Worm (Caenorhabditis elegans) whole organism, L4 larva: ENCODE data around the gene ztf-16.

Experiments
- F10B5.3 ChIP-seq: sonication (generic microtip); optimal IDR thresholded peaks from 2 replicates; lab custom pipeline; 2016; ENCODE audit warnings: mild to moderate bottlenecking, missing genetic modification characterization, missing compliant biosample characterization
- F44E2.7 ChIP-seq: fragments of 200-800 bp; sonication (Bioruptor generic); IDR thresholded peaks from 2 replicates; pipeline ENCODE4 v2.1.2; 2022; ENCODE audit warnings: missing genetic modification characterization, missing compliant biosample characterization
- Y105C5A.15 ChIP-seq: fragments of 200-800 bp; sonication (Bioruptor generic); IDR thresholded peaks from 2 replicates; pipeline ENCODE4 v1.3.6; 2022; ENCODE audit warnings: missing genetic modification characterization, missing compliant biosample characterization
- Y5F2A.4 ChIP-seq: fragments of 200-800 bp; sonication (Bioruptor generic); optimal IDR thresholded peaks from 2 replicates; lab custom pipeline; 2018; ENCODE audit warnings: mild to moderate bottlenecking, missing genetic modification characterization, missing compliant biosample characterization
- ZK337.2 ChIP-seq: fragments of 200-800 bp; sonication (Bioruptor generic); IDR thresholded peaks from 2 replicates; pipeline ENCODE4 v1.3.6; 2022; ENCODE audit warnings: missing genetic modification reagents, missing genetic modification characterization, missing compliant biosample characterization
- aha-1 ChIP-seq: fragments of 150-350 bp; peaks from one replicate; lab custom pipeline; 2014; ENCODE audit warnings: missing biosample characterization, missing genetic modification characterization
- ama-1 ChIP-seq: fragments of 150-350 bp; optimal IDR thresholded peaks from 2 replicates; lab custom pipeline; 2014; ENCODE audit warnings: inconsistent platforms, mixed read lengths
- ceh-82 ChIP-seq: sonication (generic microtip); optimal IDR thresholded peaks from 2 replicates; lab custom pipeline; 2017; ENCODE audit warnings: missing biosample characterization, missing genetic modification characterization
- cey-2 ChIP-seq: sonication (generic microtip); optimal IDR thresholded peaks from 3 replicates; lab custom pipeline; 2017; ENCODE audit warnings: missing genetic modification characterization, mild to moderate bottlenecking, missing compliant biosample characterization, antibody characterized with exemption, borderline replicate concordance; ENCODE audit not compliant: insufficient read depth
- daf-16 ChIP-seq, 3 experiments: sonication (generic microtip); optimal IDR thresholded peaks; 2 replicates each; lab custom pipeline; 2016 to 2017; ENCODE audit warnings: missing genetic modification characterization in 3 of 3, missing genetic modification reagents in 3 of 3, mild to moderate bottlenecking in 2 of 3, missing compliant biosample characterization in 2 of 3, missing biosample characterization in 1 of 3, moderate library complexity in 1 of 3
- daf-8 ChIP-seq: fragments of 200-800 bp; sonication (Bioruptor generic); IDR thresholded peaks from 2 replicates; pipeline ENCODE4 v1.3.6; 2022; ENCODE audit warnings: missing genetic modification characterization, missing compliant biosample characterization
- dmd-6 ChIP-seq: fragments of 200-800 bp; sonication (Bioruptor generic); IDR thresholded peaks from 2 replicates; pipeline ENCODE4 v1.3.6; 2022; ENCODE audit warnings: missing genetic modification reagents, missing genetic modification characterization, missing compliant biosample characterization
- dpl-1 ChIP-seq: fragments of 150-350 bp; optimal IDR thresholded peaks from 2 replicates; lab custom pipeline; 2014; ENCODE audit warnings: missing biosample characterization, missing genetic modification reagents, missing genetic modification characterization
- dve-1 ChIP-seq: sonication (generic microtip); optimal IDR thresholded peaks from 2 replicates; lab custom pipeline; 2017; ENCODE audit warnings: antibody characterized with exemption, mild to moderate bottlenecking, missing genetic modification characterization, missing compliant biosample characterization; ENCODE audit not compliant: insufficient read depth
- hlh-11 ChIP-seq: fragments of 200-800 bp; sonication (Bioruptor generic); optimal IDR thresholded peaks from 2 replicates; lab custom pipeline; 2018; ENCODE audit warnings: mild to moderate bottlenecking, missing genetic modification characterization, missing compliant biosample characterization
- hlh-30 ChIP-seq: sonication (generic microtip); optimal IDR thresholded peaks from 2 replicates; lab custom pipeline; 2017; ENCODE audit warnings: antibody characterized with exemption, mild to moderate bottlenecking, missing genetic modification characterization, missing compliant biosample characterization; ENCODE audit not compliant: insufficient read depth
- hmg-1.1 ChIP-seq: fragments of 200-800 bp; sonication (Bioruptor generic); IDR thresholded peaks from 2 replicates; pipeline ENCODE4 v1.3.6; 2022; ENCODE audit warnings: missing genetic modification reagents, missing genetic modification characterization, missing compliant biosample characterization
- jun-1 ChIP-seq: fragments of 150-350 bp; optimal IDR thresholded peaks from 2 replicates; lab custom pipeline; 2014; ENCODE audit warnings: missing biosample characterization, missing genetic modification reagents, missing genetic modification characterization
- lin-1 ChIP-seq: fragments of 200-800 bp; sonication (Bioruptor generic); IDR thresholded peaks from 2 replicates; pipeline ENCODE4 v1.3.6; 2022; ENCODE audit warnings: missing genetic modification reagents, missing genetic modification characterization, missing compliant biosample characterization
- lin-39 ChIP-seq: fragments of 150-350 bp; optimal IDR thresholded peaks from 2 replicates; lab custom pipeline; 2014; ENCODE audit warnings: missing biosample characterization, missing genetic modification reagents, missing genetic modification characterization
- lir-3 ChIP-seq: sonication (generic microtip); optimal IDR thresholded peaks from 2 replicates; lab custom pipeline; 2016; ENCODE audit warnings: mild to moderate bottlenecking, missing genetic modification characterization, missing compliant biosample characterization
- lsy-2 ChIP-seq, 2 experiments: fragments of 150-350 bp in 1 of 2; sonication (generic microtip) in 1 of 2; optimal IDR thresholded peaks; 2 replicates each; lab custom pipeline; 2014 to 2017; ENCODE audit warnings: missing biosample characterization in 2 of 2, missing genetic modification characterization in 2 of 2
- madf-5 ChIP-seq, 2 experiments: fragments of 200-800 bp; sonication (Bioruptor generic); IDR thresholded peaks; 2 replicates each; pipeline ENCODE4 v1.3.6; 2022; ENCODE audit warnings: missing compliant biosample characterization in 2 of 2, missing genetic modification characterization in 2 of 2
- mes-2 ChIP-seq: sonication (generic microtip); optimal IDR thresholded peaks from 2 replicates; lab custom pipeline; 2016; ENCODE audit warnings: missing genotype, mild to moderate bottlenecking, missing genetic modification characterization, missing compliant biosample characterization; ENCODE audit not compliant: poor library complexity, severe bottlenecking
- mxl-3 ChIP-seq: fragments of 200-800 bp; sonication (Bioruptor generic); optimal IDR thresholded peaks from 2 replicates; lab custom pipeline; 2018; ENCODE audit warnings: mild to moderate bottlenecking, missing genetic modification characterization, missing compliant biosample characterization
- nhr-10 ChIP-seq: fragments of 150-350 bp; optimal IDR thresholded peaks from 2 replicates; lab custom pipeline; 2014; ENCODE audit warnings: missing biosample characterization, missing genetic modification characterization
- nhr-111 ChIP-seq: fragments of 200-800 bp; sonication (Bioruptor generic); optimal IDR thresholded peaks from 2 replicates; lab custom pipeline; 2018; ENCODE audit warnings: mild to moderate bottlenecking, missing genetic modification characterization, missing compliant biosample characterization
- nhr-237 ChIP-seq: sonication (generic microtip); optimal IDR thresholded peaks from 2 replicates; lab custom pipeline; 2017; ENCODE audit warnings: missing biosample characterization, missing genetic modification characterization
- nhr-28 ChIP-seq: fragments of 150-350 bp; optimal IDR thresholded peaks from 2 replicates; lab custom pipeline; 2014; ENCODE audit warnings: missing biosample characterization, missing genetic modification characterization
- nhr-41 ChIP-seq: fragments of 200-800 bp; sonication (Bioruptor generic); IDR thresholded peaks from 2 replicates; pipeline ENCODE4 v1.3.6; 2022; ENCODE audit warnings: missing genetic modification reagents, missing genetic modification characterization, missing compliant biosample characterization
- nhr-48 ChIP-seq: sonication (generic microtip); optimal IDR thresholded peaks from 2 replicates; lab custom pipeline; 2016; ENCODE audit warnings: mild to moderate bottlenecking, missing genetic modification characterization, missing compliant biosample characterization
- nhr-6 ChIP-seq: fragments of 150-350 bp; optimal IDR thresholded peaks from 2 replicates; lab custom pipeline; 2014; ENCODE audit warnings: missing biosample characterization, missing genetic modification characterization
- nhr-77 ChIP-seq: fragments of 150-350 bp; optimal IDR thresholded peaks from 2 replicates; lab custom pipeline; 2014; ENCODE audit warnings: missing biosample characterization, missing genetic modification characterization
- pha-4 ChIP-seq, 2 experiments: fragments of 150-350 bp in 1 of 2; fragments of 200-800 bp in 1 of 2; sonication (Bioruptor generic) in 1 of 2; IDR thresholded peaks in 1 of 2; optimal IDR thresholded peaks in 1 of 2; 2 replicates each; pipeline versions ENCODE4 v1.3.6 to Lab custom; 2014 to 2022; ENCODE audit warnings: missing genetic modification characterization in 2 of 2, missing genetic modification reagents in 2 of 2, missing biosample characterization in 1 of 2, missing compliant biosample characterization in 1 of 2
- pqm-1 ChIP-seq: sonication (generic microtip); optimal IDR thresholded peaks from 2 replicates; lab custom pipeline; 2017; ENCODE audit warnings: missing biosample characterization, missing genetic modification characterization
- rbr-2 ChIP-seq: sonication (generic microtip); optimal IDR thresholded peaks from 2 replicates; lab custom pipeline; 2016; ENCODE audit warnings: missing genotype, missing genetic modification characterization, missing compliant biosample characterization
- saeg-2 ChIP-seq: fragments of 200-800 bp; sonication (Bioruptor generic); IDR thresholded peaks from 2 replicates; pipeline ENCODE4 v1.3.6; 2022; ENCODE audit warnings: missing genetic modification reagents, missing genetic modification characterization, missing compliant biosample characterization
- skn-1 ChIP-seq: fragments of 150-350 bp; optimal IDR thresholded peaks from 2 replicates; lab custom pipeline; 2014; ENCODE audit warnings: missing biosample characterization, missing genetic modification characterization
- snpc-1.2 ChIP-seq: fragments of 200-800 bp; sonication (Bioruptor generic); IDR thresholded peaks from 2 replicates; pipeline ENCODE4 v1.3.6; 2022; ENCODE audit warnings: missing genetic modification reagents, missing genetic modification characterization, missing compliant biosample characterization
- spr-1 ChIP-seq: sonication (generic microtip); optimal IDR thresholded peaks from 2 replicates; lab custom pipeline; 2016; ENCODE audit warnings: mild to moderate bottlenecking, missing genetic modification characterization, missing compliant biosample characterization
- spr-3 ChIP-seq: fragments of 200-800 bp; sonication (Bioruptor generic); optimal IDR thresholded peaks from 2 replicates; lab custom pipeline; 2018; ENCODE audit warnings: mild to moderate bottlenecking, missing genetic modification characterization, missing compliant biosample characterization
- tag-97 ChIP-seq: fragments of 200-800 bp; sonication (Bioruptor generic); IDR thresholded peaks from 2 replicates; pipeline ENCODE4 v1.3.6; 2022; ENCODE audit warnings: missing genetic modification characterization, missing compliant biosample characterization
- unc-62 ChIP-seq, 3 experiments: fragments of 150-350 bp in 1 of 3; sonication (generic microtip); optimal IDR thresholded peaks in 2 of 3; peaks in 1 of 3; 1 replicate in 1 of 3; 2 replicates in 2 of 3; lab custom pipeline; 2014 to 2017; ENCODE audit warnings: missing biosample characterization in 3 of 3, missing genetic modification characterization in 3 of 3, missing genetic modification reagents in 3 of 3, missing genotype in 1 of 3

Gene ztf-16

DNA sequence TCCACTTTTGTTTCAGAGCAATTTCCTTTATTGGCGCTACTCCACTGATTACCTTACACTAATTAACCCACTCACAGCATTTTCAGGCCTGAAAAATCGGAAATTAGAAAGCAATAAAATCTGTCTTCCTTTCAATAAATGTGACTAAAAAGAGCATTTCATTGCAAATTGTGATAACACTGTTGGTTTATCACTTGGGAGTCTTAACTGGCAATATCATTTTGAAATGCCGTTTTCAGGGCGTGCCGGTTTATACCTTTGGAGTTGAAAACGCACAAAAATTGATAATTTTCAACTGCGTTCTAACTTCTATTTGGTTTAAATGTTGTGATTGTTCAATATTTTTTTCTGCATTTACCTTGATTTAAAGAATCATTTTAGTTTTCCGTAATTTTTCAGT lies 10.9 kb upstream of the ztf-16 start, which contains the start of gene R08E3.1 (continued):
- no peak for TF ChIP-seq nhr-10 (tag; lab: Kevin White, UChicago)
- no peak for TF ChIP-seq nhr-237 (tag; lab: Kevin White, UChicago)
- TF ChIP-seq F10B5.3 (tag; lab: Kevin White, UChicago) = no peak
- TF ChIP-seq spr-3 (GFP tag; lab: Kevin White, UChicago) = no peak
- no peak for TF ChIP-seq ama-1
- no peak for TF ChIP-seq daf-8 (GFP tag; lab: Robert Waterston, UW)
- no peak for TF ChIP-seq pha-4 (GFP tag; IDR thresholded peaks at IDR 0.05; lab: Robert Waterston, UW)
- no peak for TF ChIP-seq pha-4 (tag; optimal IDR thresholded peaks at IDR 0.05; lab: Kevin White, UChicago)
- peak; percentile 67 for TF ChIP-seq aha-1 (tag; lab: Kevin White, UChicago)
- no peak for TF ChIP-seq mxl-3 (GFP tag; lab: Kevin White, UChicago)
- no peak for TF ChIP-seq madf-5 (GFP tag; IDR thresholded peaks at IDR 0.05; lab: Robert Waterston, UW)
- peak; percentile 93 for TF ChIP-seq pqm-1
- TF ChIP-seq nhr-111 = no peak
- TF ChIP-seq jun-1 (tag; lab: Kevin White, UChicago) = no peak
- no peak for TF ChIP-seq nhr-48 (tag; lab: Kevin White, UChicago)
- TF ChIP-seq cey-2 (tag; lab: Kevin White, UChicago) = no peak
- peak; percentile 58 for TF ChIP-seq hlh-11 (tag; lab: Kevin White, UChicago)
- TF ChIP-seq ceh-82 = no peak
- no peak for TF ChIP-seq ZK337.2 (GFP tag; lab: Robert Waterston, UW)
- TF ChIP-seq nhr-6 (tag; lab: Kevin White, UChicago) = no peak
- no peak for TF ChIP-seq skn-1 (tag; lab: Kevin White, UChicago)
- no peak for TF ChIP-seq spr-1
- no peak for TF ChIP-seq hmg-1.1 (GFP tag; lab: Robert Waterston, UW)

- no peak for TF ChIP-seq nhr-41
- peak; percentile 68 for TF ChIP-seq dmd-6 (GFP tag; lab: Robert Waterston, UW)
- no peak for TF ChIP-seq nhr-77 (tag; lab: Kevin White, UChicago)
- TF ChIP-seq daf-16 (GFP tag; optimal IDR thresholded peaks at IDR 0.05; lab: Kevin White, UChicago) = no peak
- TF ChIP-seq daf-16 (tag; optimal IDR thresholded peaks at IDR 0.05; lab: Kevin White, UChicago) = peak; percentile 22
- no peak for TF ChIP-seq hmg-1.1 (GFP tag; lab: Robert Waterston, UW)
- peak; percentile 53 for TF ChIP-seq hlh-11 (tag; lab: Kevin White, UChicago)
- 0 out of 2 replicates have a peak, but pooled peaks have one; percentile 27 for TF ChIP-seq lin-1 (GFP tag; lab: Robert Waterston, UW)
- TF ChIP-seq dve-1 (tag; lab: Kevin White, UChicago) = peak; percentile 58
- no peak for TF ChIP-seq unc-62 (GFP tag; optimal IDR thresholded peaks at IDR 0.05 in 1 of 2; lab: Kevin White, UChicago)
- TF ChIP-seq unc-62 (tag; optimal IDR thresholded peaks at IDR 0.05; lab: Kevin White, UChicago) = no peak
- TF ChIP-seq nhr-28 (tag; lab: Kevin White, UChicago) = peak; percentile 34
- TF ChIP-seq Y105C5A.15 = no peak
- TF ChIP-seq pqm-1 = peak; percentile 90
- TF ChIP-seq snpc-1.2 (GFP tag; lab: Robert Waterston, UW) = no peak
- no peak for TF ChIP-seq lsy-2 (tag; optimal IDR thresholded peaks at IDR 0.05; lab: Kevin White, UChicago)
These were observed 10.3 kb upstream of the ztf-16 start for ce11 chrX:4821602-4822001.

ce11 chrX:4818872-4819271 lies 7.5 kb upstream of the ztf-16 start:
- TF ChIP-seq daf-16 (GFP tag; optimal IDR thresholded peaks at IDR 0.05; lab: Kevin White, UChicago) (peak in 1 of 2 experiments; percentile 46), daf-16 (tag; optimal IDR thresholded peaks at IDR 0.05; lab: Kevin White, UChicago) (peak; percentile 98), saeg-2 (GFP tag; lab: Robert Waterston, UW) (no peak), mes-2 (tag; lab: Kevin White, UChicago) (peak; percentile 45), nhr-28 (tag; lab: Kevin White, UChicago) (peak; percentile 67), rbr-2 (tag; lab: Kevin White, UChicago) (no peak), hlh-30 (peak; percentile 26), pqm-1 (peak; percentile 98), dve-1 (tag; lab: Kevin White, UChicago) (peak; percentile 70), lir-3 (no peak), F44E2.7 (no peak), jun-1 (tag; lab: Kevin White, UChicago) (no peak), lin-39 (tag; lab: Kevin White, UChicago) (no peak), tag-97 (GFP tag; lab: Robert Waterston, UW) (no peak), Y5F2A.4 (GFP tag; lab: Kevin White, UChicago) (no peak), dpl-1 (GFP tag; lab: Kevin White, UChicago) (no peak), nhr-77 (tag; lab: Kevin White, UChicago) (peak; percentile 31), dmd-6 (GFP tag; lab: Robert Waterston, UW) (peak; percentile 74), hlh-11 (tag; lab: Kevin White, UChicago) (peak; percentile 67)
